Fruit fly (Drosophila melanogaster) whole organism, embryonic: ENCODE measurements around the gene CG8191.

Source experiments
- CG10267 ChIP-seq: fragments of 200-800 bp; sonication (Bioruptor generic); optimal IDR thresholded peaks from 2 replicates; lab custom pipeline; 2018; ENCODE audit warnings: missing biosample characterization, mild to moderate bottlenecking, missing genetic modification characterization, moderate library complexity
- CG10431 ChIP-seq: fragments of 200-800 bp; sonication (Bioruptor generic); optimal IDR thresholded peaks from 3 replicates; lab custom pipeline; 2018; ENCODE audit warnings: missing biosample characterization, mild to moderate bottlenecking, missing genetic modification characterization
- CG11695 ChIP-seq: fragments of 200-800 bp; sonication (Bioruptor generic); IDR thresholded peaks from 3 replicates; pipeline ENCODE4 v1.3.6; 2022; ENCODE audit warnings: missing biosample characterization, missing genetic modification characterization
- CG11723 ChIP-seq: fragments of 200-800 bp; sonication (Bioruptor generic); optimal IDR thresholded peaks from 2 replicates; lab custom pipeline; 2017; ENCODE audit warnings: missing biosample characterization, mild to moderate bottlenecking, missing genetic modification characterization
- CG12155 ChIP-seq: fragments of 200-800 bp; sonication (Bioruptor generic); optimal IDR thresholded peaks from 3 replicates; lab custom pipeline; 2016; ENCODE audit warnings: missing biosample characterization, missing genetic modification characterization
- CG14860 ChIP-seq: fragments of 200-800 bp; sonication (Bioruptor generic); IDR thresholded peaks from 3 replicates; pipeline ENCODE4 v1.3.6; 2022; ENCODE audit warnings: missing biosample characterization, missing genetic modification characterization; ENCODE audit not compliant: partially characterized antibody
- CG14965 ChIP-seq: fragments of 200-800 bp; sonication (Bioruptor generic); optimal IDR thresholded peaks from 2 replicates; lab custom pipeline; 2016; ENCODE audit warnings: missing biosample characterization, missing genetic modification characterization, borderline replicate concordance
- CG15479 ChIP-seq: fragments of 200-800 bp; sonication (Bioruptor generic); optimal IDR thresholded peaks from 3 replicates; lab custom pipeline; 2019; ENCODE audit warnings: missing biosample characterization, mild to moderate bottlenecking, missing genetic modification characterization, moderate library complexity
- CG17612 ChIP-seq: fragments of 200-800 bp; sonication (Bioruptor generic); IDR thresholded peaks from 2 replicates; pipeline ENCODE4 v1.3.6; 2022; ENCODE audit warnings: missing biosample characterization, missing genetic modification characterization
- CG18619 ChIP-seq: fragments of 200-800 bp; sonication (Bioruptor generic); optimal IDR thresholded peaks from 3 replicates; lab custom pipeline; 2017; ENCODE audit warnings: missing biosample characterization, mild to moderate bottlenecking, missing genetic modification characterization
- CG18764 ChIP-seq: fragments of 200-800 bp; sonication (Bioruptor generic); optimal IDR thresholded peaks from 3 replicates; lab custom pipeline; 2016; ENCODE audit warnings: missing biosample characterization, missing genetic modification characterization
- CG30020 ChIP-seq: fragments of 200-800 bp; optimal IDR thresholded peaks from 2 replicates; lab custom pipeline; 2019; ENCODE audit warnings: missing biosample characterization, mild to moderate bottlenecking, missing genetic modification characterization, moderate library complexity
- CG42726 ChIP-seq: fragments of 200-800 bp; sonication (Bioruptor generic); IDR thresholded peaks from 2 replicates; pipeline ENCODE4 v1.3.6; 2022; ENCODE audit warnings: missing biosample characterization, missing genetic modification characterization; ENCODE audit not compliant: partially characterized antibody
- CG6791 ChIP-seq: fragments of 200-800 bp; sonication (Bioruptor generic); IDR thresholded peaks from 3 replicates; pipeline ENCODE4 v1.3.6; 2022; ENCODE audit warnings: missing biosample characterization, missing genetic modification characterization; ENCODE audit not compliant: partially characterized antibody
- CG9797 ChIP-seq: fragments of 200-800 bp; sonication (Bioruptor generic); optimal IDR thresholded peaks from 3 replicates; lab custom pipeline; 2018; ENCODE audit warnings: missing biosample characterization, mild to moderate bottlenecking, missing genetic modification characterization
- CHES-1-like ChIP-seq: fragments of 200-800 bp; sonication (Bioruptor generic); optimal IDR thresholded peaks from 2 replicates; lab custom pipeline; 2016; ENCODE audit warnings: missing biosample characterization, missing genetic modification characterization
- CTCF ChIP-seq: fragments of 200-800 bp; sonication (Bioruptor generic); optimal IDR thresholded peaks from 2 replicates; lab custom pipeline; 2017; ENCODE audit warnings: missing biosample characterization, mild to moderate bottlenecking, missing genetic modification characterization, moderate library complexity
- Dbx ChIP-seq: fragments of 200-800 bp; sonication (Bioruptor generic); IDR thresholded peaks from 3 replicates; pipeline ENCODE4 v1.3.6; 2022; ENCODE audit warnings: missing biosample characterization, missing genetic modification characterization
- Dp ChIP-seq: fragments of 200-800 bp; sonication (Bioruptor generic); optimal IDR thresholded peaks from 2 replicates; lab custom pipeline; 2018; ENCODE audit warnings: missing biosample characterization, mild to moderate bottlenecking, missing genetic modification characterization, moderate library complexity
- Drgx ChIP-seq: fragments of 200-800 bp; sonication (Bioruptor generic); IDR thresholded peaks from 2 replicates; pipeline ENCODE4 v1.3.6; 2022; ENCODE audit warnings: missing biosample characterization, missing genetic modification characterization
- E2f2 ChIP-seq: fragments of 200-800 bp; sonication (Bioruptor generic); IDR thresholded peaks from 2 replicates; pipeline ENCODE4 v1.3.6; 2022; ENCODE audit warnings: missing biosample characterization, missing genetic modification characterization
- Hr39 ChIP-seq: fragments of >200 bp; optimal IDR thresholded peaks from 2 replicates; lab custom pipeline; 2017
- Oli ChIP-seq: fragments of 200-800 bp; sonication (Bioruptor generic); optimal IDR thresholded peaks from 2 replicates; lab custom pipeline; 2018; ENCODE audit warnings: missing biosample characterization, mild to moderate bottlenecking, missing genetic modification characterization, moderate library complexity
- crol ChIP-seq: fragments of 200-800 bp; sonication (Bioruptor generic); IDR thresholded peaks from 2 replicates; pipeline ENCODE4 v1.3.6; 2022; ENCODE audit warnings: missing biosample characterization, missing genetic modification characterization
- dati ChIP-seq: fragments of 200-800 bp; sonication (Bioruptor generic); IDR thresholded peaks from 2 replicates; pipeline ENCODE4 v1.3.6; 2022; ENCODE audit warnings: missing biosample characterization, missing genetic modification characterization
- dysf ChIP-seq: fragments of 200-800 bp; sonication (Bioruptor generic); IDR thresholded peaks from 3 replicates; pipeline ENCODE4 v1.3.6; 2022; ENCODE audit warnings: missing biosample characterization, missing genetic modification characterization
- exex ChIP-seq: fragments of 200-800 bp; sonication (Bioruptor generic); optimal IDR thresholded peaks from 4 replicates; lab custom pipeline; 2018; ENCODE audit warnings: missing biosample characterization, mild to moderate bottlenecking, missing genetic modification characterization, moderate library complexity
- gfzf ChIP-seq: fragments of 200-800 bp; sonication (Bioruptor generic); optimal IDR thresholded peaks from 2 replicates; lab custom pipeline; 2016; ENCODE audit warnings: missing biosample characterization, mild to moderate bottlenecking, missing genetic modification characterization, moderate library complexity
- hth ChIP-seq: fragments of >200 bp; optimal IDR thresholded peaks from 2 replicates; lab custom pipeline; 2017; ENCODE audit warnings: inconsistent platforms
- klu ChIP-seq: fragments of 200-800 bp; sonication (Bioruptor generic); IDR thresholded peaks from 2 replicates; pipeline ENCODE4 v1.3.6; 2022; ENCODE audit warnings: missing biosample characterization, missing genetic modification characterization
- nom ChIP-seq: fragments of 200-800 bp; sonication (Bioruptor generic); optimal IDR thresholded peaks from 2 replicates; lab custom pipeline; 2017; ENCODE audit warnings: missing biosample characterization, missing genetic modification characterization, mild to moderate bottlenecking, moderate library complexity, missing genetic modification reagents
- oc ChIP-seq: fragments of 200-800 bp; sonication (Bioruptor generic); optimal IDR thresholded peaks from 2 replicates; lab custom pipeline; 2018; ENCODE audit warnings: missing biosample characterization, mild to moderate bottlenecking, missing genetic modification characterization, moderate library complexity
- otp ChIP-seq: fragments of 200-800 bp; sonication (Bioruptor generic); IDR thresholded peaks from 3 replicates; pipeline ENCODE4, ENCODE4 v1.3.6; 2022; ENCODE audit warnings: missing biosample characterization, missing genetic modification characterization
- pfk ChIP-seq: fragments of 200-800 bp; sonication (Bioruptor generic); optimal IDR thresholded peaks from 2 replicates; lab custom pipeline; 2018; ENCODE audit warnings: missing biosample characterization, mild to moderate bottlenecking, missing genetic modification characterization, moderate library complexity
- pita ChIP-seq: fragments of 200-800 bp; sonication (Bioruptor generic); optimal IDR thresholded peaks from 2 replicates; lab custom pipeline; 2017; ENCODE audit warnings: missing biosample characterization, mild to moderate bottlenecking, missing genetic modification characterization
- pzg ChIP-seq: fragments of 200-800 bp; sonication (Bioruptor generic); optimal IDR thresholded peaks from 3 replicates; lab custom pipeline; 2018; ENCODE audit warnings: missing biosample characterization, mild to moderate bottlenecking, missing genetic modification characterization, moderate library complexity
- sim ChIP-seq: fragments of 200-800 bp; sonication (Bioruptor generic); IDR thresholded peaks from 2 replicates; pipeline ENCODE4 v1.3.6; 2022; ENCODE audit warnings: missing biosample characterization, missing genetic modification characterization
- tgo ChIP-seq: fragments of 200-800 bp; sonication (Bioruptor generic); IDR thresholded peaks from 3 replicates; pipeline ENCODE4 v1.3.6; 2022; ENCODE audit warnings: missing biosample characterization, missing genetic modification characterization
- tna ChIP-seq: fragments of 200-800 bp; sonication (Bioruptor generic); IDR thresholded peaks from 2 replicates; pipeline ENCODE4 v1.3.6; 2022; ENCODE audit warnings: missing biosample characterization, missing genetic modification characterization; ENCODE audit not compliant: partially characterized antibody
- unc-4 ChIP-seq: fragments of 200-800 bp; sonication (Bioruptor generic); IDR thresholded peaks from 2 replicates; pipeline ENCODE4 v1.3.6; 2022; ENCODE audit warnings: missing biosample characterization, missing genetic modification characterization; ENCODE audit not compliant: partially characterized antibody
- vfl ChIP-seq: fragments of 200-800 bp; sonication (Bioruptor generic); optimal IDR thresholded peaks from 2 replicates; lab custom pipeline; 2016; ENCODE audit warnings: missing biosample characterization, missing genetic modification characterization

The CG8191 gene

DNA sequence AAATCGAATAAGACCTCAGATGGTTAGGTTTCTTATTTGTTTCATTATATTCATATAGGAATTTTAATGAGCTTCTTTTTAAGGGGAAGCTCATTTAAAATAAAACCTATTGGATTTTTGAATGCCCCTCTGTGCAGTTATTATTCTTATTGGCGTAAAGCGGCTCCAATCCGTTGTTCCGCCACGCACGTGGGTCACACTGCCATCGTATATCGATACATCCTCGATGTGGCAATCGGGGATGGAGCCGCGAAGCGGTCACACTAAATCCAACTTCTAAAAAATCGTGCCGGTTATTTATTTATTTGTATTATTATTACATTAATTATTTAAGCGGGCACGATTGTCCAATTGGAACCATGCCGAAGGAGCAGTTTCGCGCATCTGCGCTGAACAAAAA, 30.7 kb downstream of the CG8191 start, which contains the start of gene Polr3A (continued):
- TF ChIP-seq CG11723 (GFP tag; lab: Kevin White, UChicago) (no peak), tna (GFP tag; lab: Robert Waterston, UW) (0 out of 2 replicates have a peak, but pooled peaks have one; percentile 39), Drgx (GFP tag; lab: Robert Waterston, UW) (no peak), CG14860 (GFP tag; lab: Robert Waterston, UW) (peak; percentile 42; the same call in 1 of the 3 replicates), CG12155 (GFP tag; lab: Kevin White, UChicago) (no peak), crol (GFP tag; lab: Robert Waterston, UW) (no peak), Dp (GFP tag; lab: Kevin White, UChicago) (peak; percentile 65), dati (no peak), Oli (tag; lab: Kevin White, UChicago) (no peak), CG17612 (GFP tag; lab: Robert Waterston, UW) (no peak), CG10267 (tag; lab: Kevin White, UChicago) (peak; percentile 5), tgo (no peak), CG6791 (GFP tag; lab: Robert Waterston, UW) (peak; percentile 73; the same call in 2 of the 3 replicates), hth (lab: Kevin White, UChicago) (no peak), CTCF (GFP tag; lab: Kevin White, UChicago) (no peak), nom (GFP tag; lab: Kevin White, UChicago) (no peak), CG15479 (GFP tag; lab: Kevin White, UChicago) (no peak), pzg (GFP tag; lab: Kevin White, UChicago) (peak; percentile 63), pita (no peak), CG42726 (GFP tag; lab: Robert Waterston, UW) (no peak), CHES-1-like (no peak), CG14965 (GFP tag; lab: Kevin White, UChicago) (no peak), CG18764 (no peak)

DNA sequence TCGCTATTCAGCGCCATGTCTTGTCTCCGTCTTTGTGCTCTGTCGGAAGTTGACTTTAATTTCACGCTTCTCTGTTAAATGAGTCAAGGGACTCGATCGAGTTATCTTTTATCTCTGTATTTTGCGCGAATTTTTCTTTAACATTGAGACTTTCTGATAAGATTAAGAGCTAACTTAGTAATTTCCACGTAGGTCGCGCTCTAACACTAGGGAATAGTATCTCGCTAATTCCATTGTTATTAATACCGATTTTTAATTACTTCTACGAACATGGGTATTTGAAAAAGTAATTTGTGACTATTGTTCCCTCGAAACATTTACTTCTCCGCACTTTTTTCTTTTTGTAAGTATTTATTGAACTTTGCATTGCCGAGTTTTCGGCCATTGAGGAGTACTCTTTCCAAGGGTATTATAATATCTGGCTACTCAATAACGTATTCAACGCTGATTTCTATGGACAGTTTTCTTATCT, 34.5 kb downstream of the CG8191 start, which contains the start of gene CG8952:
Gene CG8952 (minus strand): TSS at position 51 of the 472 bp plus-strand sequence.
- TF ChIP-seq crol (GFP tag; lab: Robert Waterston, UW) (no peak), klu (GFP tag; lab: Robert Waterston, UW) (no peak), oc (no peak), exex (tag; lab: Kevin White, UChicago) (peak; percentile 89), unc-4 (GFP tag; lab: Robert Waterston, UW) (no peak)

DNA sequence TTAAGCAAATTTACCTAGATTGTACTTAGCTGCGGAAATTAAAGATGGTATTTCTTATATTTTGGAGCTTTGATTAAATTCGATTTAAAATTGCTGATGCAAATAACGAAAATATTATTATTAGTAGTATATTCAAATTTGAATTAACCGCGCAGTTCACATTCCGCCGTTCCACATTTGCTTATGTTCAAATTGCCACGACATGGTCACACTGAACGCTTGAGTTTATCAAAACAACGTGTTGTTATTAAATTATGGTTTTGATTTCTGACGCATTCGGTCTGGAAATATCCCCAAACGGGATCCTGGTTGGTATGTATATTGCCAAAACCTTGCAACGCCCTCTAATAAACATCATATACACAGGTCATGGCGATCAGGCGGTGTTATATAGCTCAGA, 37.5 kb downstream of the CG8191 start, which contains the start of gene CG33172:
Gene CG33172 (plus strand): TSS at position 208 of the 400 bp plus-strand sequence.
- peak; percentile 86 for TF ChIP-seq E2f2 (GFP tag; lab: Robert Waterston, UW)
- peak; percentile 52 for TF ChIP-seq gfzf
- no peak for TF ChIP-seq CG10431 (GFP tag; lab: Kevin White, UChicago)
- no peak for TF ChIP-seq CG11695 (GFP tag; lab: Robert Waterston, UW)
- peak; percentile 77 for TF ChIP-seq Dp (GFP tag; lab: Kevin White, UChicago)
- no peak for TF ChIP-seq Dbx (GFP tag; lab: Robert Waterston, UW)
- no peak for TF ChIP-seq vfl (GFP tag; lab: Kevin White, UChicago)
- no peak for TF ChIP-seq Hr39
- TF ChIP-seq CG30020 (tag; lab: Kevin White, UChicago), result peak; percentile 59
- TF ChIP-seq CG18619 (GFP tag; lab: Kevin White, UChicago), result no peak
- TF ChIP-seq dysf (GFP tag; lab: Robert Waterston, UW), result no peak
- peak; percentile 56 for TF ChIP-seq CG9797 (GFP tag; lab: Kevin White, UChicago)
- TF ChIP-seq pfk (GFP tag; lab: Kevin White, UChicago), result peak; percentile 93
- TF ChIP-seq otp (GFP tag; lab: Robert Waterston, UW), result no peak
- peak; percentile 33 for TF ChIP-seq pzg (GFP tag; lab: Kevin White, UChicago)
- TF ChIP-seq sim, result no peak
